Worm (Caenorhabditis elegans) whole organism, midembryonic: ENCODE measurements around the gene ZK688.7.

ENCODE experiments used
- T22C8.4 ChIP-seq: fragments of 200-800 bp; sonication (Bioruptor generic); IDR thresholded peaks from 2 replicates; pipeline ENCODE4 v1.3.6; 2022; ENCODE audit warnings: missing genetic modification characterization, missing compliant biosample characterization
- cog-1 ChIP-seq: sonication (generic microtip); optimal IDR thresholded peaks from 2 replicates; lab custom pipeline; 2016; ENCODE audit warnings: missing genetic modification characterization, missing compliant biosample characterization
- flt-1 ChIP-seq: fragments of 200-800 bp; sonication (Bioruptor generic); IDR thresholded peaks from 2 replicates; pipeline ENCODE4 v1.3.6; 2022; ENCODE audit warnings: missing genetic modification characterization, missing compliant biosample characterization
- klf-2 ChIP-seq: fragments of 200-800 bp; sonication (Bioruptor generic); conservative IDR thresholded peaks from 2 replicates; pipeline ENCODE4 v1.3.6; 2022; ENCODE audit warnings: missing genetic modification reagents, missing genetic modification characterization, missing compliant biosample characterization
- med-1 ChIP-seq: sonication (generic microtip); optimal IDR thresholded peaks from 2 replicates; lab custom pipeline; 2017; ENCODE audit warnings: missing genetic modification characterization, mild to moderate bottlenecking, missing compliant biosample characterization, antibody characterized with exemption, missing genetic modification reagents; ENCODE audit not compliant: insufficient read depth
- ref-1 ChIP-seq: fragments of 200-800 bp; sonication (Bioruptor generic); conservative IDR thresholded peaks from 2 replicates; pipeline ENCODE4 v1.3.6; 2022; ENCODE audit warnings: missing genetic modification reagents, missing genetic modification characterization, missing compliant biosample characterization
- ztf-23 ChIP-seq: fragments of 200-800 bp; sonication (Bioruptor generic); IDR thresholded peaks from 2 replicates; pipeline ENCODE4 v1.3.6; 2022; ENCODE audit warnings: missing genetic modification reagents, missing genetic modification characterization, missing compliant biosample characterization
- ztf-29 ChIP-seq: fragments of 200-800 bp; sonication (Bioruptor generic); IDR thresholded peaks from 2 replicates; pipeline ENCODE4 v1.3.6; 2022; ENCODE audit warnings: missing genetic modification reagents, missing genetic modification characterization, missing compliant biosample characterization

- no peak for TF ChIP-seq ref-1 (GFP tag; lab: Robert Waterston, UW)
- no peak for TF ChIP-seq ztf-29
- no peak for TF ChIP-seq T22C8.4 (GFP tag; lab: Robert Waterston, UW)
- no peak for TF ChIP-seq med-1 (GFP tag; lab: Kevin White, UChicago)
- TF ChIP-seq klf-2, result no peak
- TF ChIP-seq ztf-23 (GFP tag; lab: Robert Waterston, UW), result no peak
- no peak for TF ChIP-seq flt-1
- TF ChIP-seq cog-1, result no peak
Observed at ce11 chrIII:7877090-7877489, 34.3 kb downstream of the ZK688.7 start.
